ENCODE assay signal across 7 fruit fly cellular contexts in genomic region chr3L:17590455-17591216, dm6.
TF ChIP-seq lines count a peak whose summit lies in the region.

No protein-coding gene starts in this region.

- TF ChIP-seq CTCF in whole organism, embryonic (GFP tag; optimal IDR thresholded peaks at IDR 0.05; lab: Kevin White, UChicago) = no peak

TF ChIP-seq in Kc167, 6 proteins besides CTCF, POLR2A, EP300 and RAD21:
- TF ChIP-seq Sin3A (optimal IDR thresholded peaks at IDR 0.05; lab: Kevin White, UChicago) (no peak), insv (optimal IDR thresholded peaks at IDR 0.05; lab: Kevin White, UChicago) (peak; percentile 16), psq (optimal IDR thresholded peaks at IDR 0.05; lab: Kevin White, UChicago) (no peak)

TF ChIP-seq in whole organism, 6 proteins besides CTCF, POLR2A, EP300 and RAD21:
- TF ChIP-seq Dll (optimal IDR thresholded peaks at IDR 0.05; lab: Kevin White, UChicago) (peak; percentile 99), usp (GFP tag; optimal IDR thresholded peaks at IDR 0.05; lab: Kevin White, UChicago) (no peak), pan (optimal IDR thresholded peaks at IDR 0.05; lab: Kevin White, UChicago) (no peak), psq (optimal IDR thresholded peaks at IDR 0.05; lab: Kevin White, UChicago) (no peak), EcR (GFP tag; optimal IDR thresholded peaks at IDR 0.05; lab: Kevin White, UChicago) (peak in 1 of 2 experiments; percentile 95)

TF ChIP-seq in whole organism, adult, 20 proteins besides CTCF, POLR2A, EP300 and RAD21:
- peak; percentile 32 for TF ChIP-seq CG11617 (GFP tag; optimal IDR thresholded peaks at IDR 0.05; lab: Kevin White, UChicago)
- TF ChIP-seq tj (GFP tag; optimal IDR thresholded peaks at IDR 0.05; lab: Kevin White, UChicago) = peak; percentile 70
- TF ChIP-seq cic (GFP tag; optimal IDR thresholded peaks at IDR 0.05; lab: Kevin White, UChicago) = peak; percentile 77
- no peak for TF ChIP-seq toe (GFP tag; optimal IDR thresholded peaks at IDR 0.05; lab: Kevin White, UChicago)
- TF ChIP-seq Clk (GFP tag; optimal IDR thresholded peaks at IDR 0.05; lab: Kevin White, UChicago) = peak; percentile 74
- peak; percentile 47 for TF ChIP-seq Mnt (GFP tag; optimal IDR thresholded peaks at IDR 0.05; lab: Kevin White, UChicago)
- peak; percentile 50 for TF ChIP-seq Crg-1 (GFP tag; optimal IDR thresholded peaks at IDR 0.05; lab: Kevin White, UChicago)
- peak; percentile 17 for TF ChIP-seq CG7045 (GFP tag; optimal IDR thresholded peaks at IDR 0.05; lab: Kevin White, UChicago)
- TF ChIP-seq CG1620 (GFP tag; optimal IDR thresholded peaks at IDR 0.05; lab: Kevin White, UChicago) = no peak
- no peak for TF ChIP-seq bab1 (GFP tag; optimal IDR thresholded peaks at IDR 0.05; lab: Kevin White, UChicago)
- peak; percentile 17 for TF ChIP-seq ovo (GFP tag; optimal IDR thresholded peaks at IDR 0.05; lab: Kevin White, UChicago)
- TF ChIP-seq pad (GFP tag; optimal IDR thresholded peaks at IDR 0.05; lab: Kevin White, UChicago) = peak; percentile 60
- TF ChIP-seq CG12768 (GFP tag; optimal IDR thresholded peaks at IDR 0.05; lab: Kevin White, UChicago) = peak; percentile 59

TF ChIP-seq in whole organism, embryonic, 481 proteins besides CTCF, POLR2A, EP300 and RAD21 (continues in another document):
- TF ChIP-seq CG15011 (GFP tag; optimal IDR thresholded peaks at IDR 0.05; lab: Kevin White, UChicago) (no peak), sr (GFP tag; IDR thresholded peaks at IDR 0.05; lab: Robert Waterston, UW) (peak; percentile 21; the same call in 1 of the 3 replicates), chinmo (GFP tag; IDR thresholded peaks at IDR 0.05; lab: Robert Waterston, UW; ENCODE audit: partially characterized antibody) (peak; percentile 93), hb (GFP tag; IDR thresholded peaks at IDR 0.05; lab: Robert Waterston, UW; ENCODE audit: partially characterized antibody) (no peak), Trl (optimal IDR thresholded peaks at IDR 0.05; lab: Kevin White, UChicago) (peak; percentile 86 to 98), Trl (GFP tag; optimal IDR thresholded peaks at IDR 0.05; lab: Kevin White, UChicago) (no peak), Dll (GFP tag; IDR thresholded peaks at IDR 0.05; lab: Robert Waterston, UW; ENCODE audit: partially characterized antibody) (peak; percentile 46; the same call in 1 of the 4 replicates), pum (GFP tag; optimal IDR thresholded peaks at IDR 0.05; lab: Kevin White, UChicago) (no peak), Nf-YC (tag; optimal IDR thresholded peaks at IDR 0.05; lab: Kevin White, UChicago) (no peak), lola (GFP tag; optimal IDR thresholded peaks at IDR 0.05; lab: Kevin White, UChicago) (no peak), CG15514 (GFP tag; optimal IDR thresholded peaks at IDR 0.05; lab: Kevin White, UChicago) (no peak), CG11093 (GFP tag; IDR thresholded peaks at IDR 0.05; lab: Robert Waterston, UW) (no peak), jigr1 (GFP tag; IDR thresholded peaks at IDR 0.05; lab: Robert Waterston, UW) (no peak), CG11504 (tag; optimal IDR thresholded peaks at IDR 0.05; lab: Kevin White, UChicago) (peak; percentile 35), tx (GFP tag; optimal IDR thresholded peaks at IDR 0.05; lab: Kevin White, UChicago) (no peak), CG30403 (GFP tag; optimal IDR thresholded peaks at IDR 0.05; lab: Kevin White, UChicago) (no peak), CG7963 (GFP tag; IDR thresholded peaks at IDR 0.05; lab: Robert Waterston, UW; ENCODE audit: partially characterized antibody) (0 out of 3 replicates have a peak, but pooled peaks have one; percentile 21)

TF ChIP-seq in whole organism, prepupa, 60 proteins besides CTCF, POLR2A, EP300 and RAD21 (continues in another document):
- TF ChIP-seq fd85E (GFP tag; optimal IDR thresholded peaks at IDR 0.05; lab: Kevin White, UChicago) = peak; percentile 8
- peak; percentile 79 for TF ChIP-seq Blimp-1 (GFP tag; optimal IDR thresholded peaks at IDR 0.05; lab: Kevin White, UChicago)
- TF ChIP-seq CG31627 (GFP tag; optimal IDR thresholded peaks at IDR 0.05; lab: Kevin White, UChicago) = no peak
- TF ChIP-seq CG8632 (GFP tag; optimal IDR thresholded peaks at IDR 0.05; lab: Kevin White, UChicago) = no peak
- no peak for TF ChIP-seq CG32006 (GFP tag; optimal IDR thresholded peaks at IDR 0.05; lab: Kevin White, UChicago)
- TF ChIP-seq CG6163 (GFP tag; IDR thresholded peaks at IDR 0.05; lab: Robert Waterston, UW) = peak; percentile 67
- no peak for TF ChIP-seq esn (GFP tag; optimal IDR thresholded peaks at IDR 0.05; lab: Kevin White, UChicago)
- peak; percentile 54 for TF ChIP-seq eg (GFP tag; IDR thresholded peaks at IDR 0.05; lab: Robert Waterston, UW)
- no peak for TF ChIP-seq Sox102F (GFP tag; optimal IDR thresholded peaks at IDR 0.05; lab: Kevin White, UChicago)
- no peak for TF ChIP-seq CG3032 (tag; optimal IDR thresholded peaks at IDR 0.05; lab: Kevin White, UChicago)
- no peak for TF ChIP-seq CG3919 (GFP tag; optimal IDR thresholded peaks at IDR 0.05; lab: Kevin White, UChicago)
- peak in 1 of 2 experiments; percentile 11 for TF ChIP-seq salr (GFP tag; optimal IDR thresholded peaks at IDR 0.05; lab: Kevin White, UChicago)
- TF ChIP-seq Sox15 (GFP tag; optimal IDR thresholded peaks at IDR 0.05; lab: Kevin White, UChicago) = no peak
- TF ChIP-seq acj6 (GFP tag; optimal IDR thresholded peaks at IDR 0.05; lab: Kevin White, UChicago) = no peak
- peak; percentile 65 for TF ChIP-seq fkh (GFP tag; optimal IDR thresholded peaks at IDR 0.05; lab: Kevin White, UChicago)
- peak; percentile 39 for TF ChIP-seq Eip93F (GFP tag; optimal IDR thresholded peaks at IDR 0.05; lab: Kevin White, UChicago)
- peak; percentile 78 for TF ChIP-seq dsx (GFP tag; optimal IDR thresholded peaks at IDR 0.05; lab: Kevin White, UChicago; ENCODE audit: poor library complexity, severe bottlenecking)
- peak; percentile 8 for TF ChIP-seq dac (GFP tag; optimal IDR thresholded peaks at IDR 0.05; lab: Kevin White, UChicago)
- peak; percentile 71 for TF ChIP-seq vri (GFP tag; optimal IDR thresholded peaks at IDR 0.05; lab: Kevin White, UChicago)

TF ChIP-seq in whole organism, pupa, 21 proteins besides CTCF, POLR2A, EP300 and RAD21:
- TF ChIP-seq CG8159 (tag; optimal IDR thresholded peaks at IDR 0.05; lab: Kevin White, UChicago) (no peak), CG12605 (GFP tag; IDR thresholded peaks at IDR 0.05; lab: Robert Waterston, UW) (peak; percentile 15; the same call in 1 of the 2 replicates), gl (tag; optimal IDR thresholded peaks at IDR 0.05; lab: Kevin White, UChicago) (no peak), CG4496 (GFP tag; IDR thresholded peaks at IDR 0.05; lab: Robert Waterston, UW) (peak; percentile 68; the same call in 2 of the 3 replicates), CG8301 (tag; optimal IDR thresholded peaks at IDR 0.05; lab: Kevin White, UChicago) (no peak), Snoo (tag; optimal IDR thresholded peaks at IDR 0.05; lab: Kevin White, UChicago) (peak; percentile 23), EcR (GFP tag; optimal IDR thresholded peaks at IDR 0.05; lab: Kevin White, UChicago) (peak; percentile 100), fd96Ca (GFP tag; IDR thresholded peaks at IDR 0.05; lab: Robert Waterston, UW) (peak; percentile 54; the same call in 1 of the 3 replicates), CG32121 (GFP tag; IDR thresholded peaks at IDR 0.05; lab: Robert Waterston, UW) (peak; percentile 66; the same call in 1 of the 2 replicates), CG13204 (GFP tag; optimal IDR thresholded peaks at IDR 0.05; lab: Kevin White, UChicago) (peak; percentile 97), Ets98B (GFP tag; IDR thresholded peaks at IDR 0.05; lab: Robert Waterston, UW) (peak; percentile 70; the same call in 1 of the 2 replicates)
TF ChIP-seq in whole organism, pupa: peak in this region for 8.

TF ChIP-seq in whole organism, wandering third instar larva, 38 proteins besides CTCF, POLR2A, EP300 and RAD21 (continues in another document):
- peak; percentile 9 for TF ChIP-seq CG9705 (GFP tag; optimal IDR thresholded peaks at IDR 0.05; lab: Kevin White, UChicago)
- TF ChIP-seq Dif (GFP tag; optimal IDR thresholded peaks at IDR 0.05; lab: Kevin White, UChicago; ENCODE audit: partially characterized antibody) = peak; percentile 99
- TF ChIP-seq jim (GFP tag; optimal IDR thresholded peaks at IDR 0.05; lab: Kevin White, UChicago) = no peak
- peak; percentile 66 for TF ChIP-seq br (GFP tag; optimal IDR thresholded peaks at IDR 0.05; lab: Kevin White, UChicago)
- TF ChIP-seq Hr83 (GFP tag; optimal IDR thresholded peaks at IDR 0.05; lab: Kevin White, UChicago; ENCODE audit: poor library complexity, severe bottlenecking) = peak; percentile 95
- no peak for TF ChIP-seq Abd-B (GFP tag; optimal IDR thresholded peaks at IDR 0.05; lab: Kevin White, UChicago)
- no peak for TF ChIP-seq GATAd (GFP tag; optimal IDR thresholded peaks at IDR 0.05; lab: Kevin White, UChicago)
- TF ChIP-seq woc (GFP tag; optimal IDR thresholded peaks at IDR 0.05; lab: Kevin White, UChicago) = no peak
- TF ChIP-seq Mio (GFP tag; optimal IDR thresholded peaks at IDR 0.05; lab: Kevin White, UChicago) = no peak
- peak; percentile 89 for TF ChIP-seq fru (GFP tag; optimal IDR thresholded peaks at IDR 0.05; lab: Kevin White, UChicago)
- no peak for TF ChIP-seq sage (GFP tag; optimal IDR thresholded peaks at IDR 0.05; lab: Kevin White, UChicago)
- peak; percentile 25 for TF ChIP-seq rgr (GFP tag; optimal IDR thresholded peaks at IDR 0.05; lab: Kevin White, UChicago)
- no peak for TF ChIP-seq Hr78 (GFP tag; optimal IDR thresholded peaks at IDR 0.05; lab: Kevin White, UChicago)
- peak; percentile 76 for TF ChIP-seq psq (GFP tag; optimal IDR thresholded peaks at IDR 0.05; lab: Kevin White, UChicago)
- TF ChIP-seq usp (GFP tag; optimal IDR thresholded peaks at IDR 0.05; lab: Kevin White, UChicago) = no peak
- TF ChIP-seq Rel (GFP tag; optimal IDR thresholded peaks at IDR 0.05; lab: Kevin White, UChicago) = peak; percentile 85
- TF ChIP-seq Rel (tag; optimal IDR thresholded peaks at IDR 0.05; lab: Kevin White, UChicago) = peak; percentile 68
- TF ChIP-seq CG32264 (GFP tag; optimal IDR thresholded peaks at IDR 0.05; lab: Kevin White, UChicago) = no peak
- TF ChIP-seq h (GFP tag; optimal IDR thresholded peaks at IDR 0.05; lab: Kevin White, UChicago) = peak; percentile 89
- peak; percentile 26 to 45 for TF ChIP-seq foxo (GFP tag; optimal IDR thresholded peaks at IDR 0.05; lab: Kevin White, UChicago)
- peak; percentile 87 for TF ChIP-seq Vsx2 (GFP tag; optimal IDR thresholded peaks at IDR 0.05; lab: Kevin White, UChicago; ENCODE audit: partially characterized antibody)
- no peak for TF ChIP-seq Dfd (GFP tag; optimal IDR thresholded peaks at IDR 0.05; lab: Kevin White, UChicago)
- peak; percentile 72 for TF ChIP-seq Jra (GFP tag; optimal IDR thresholded peaks at IDR 0.05; lab: Kevin White, UChicago)
- peak; percentile 38 for TF ChIP-seq OdsH (GFP tag; optimal IDR thresholded peaks at IDR 0.05; lab: Kevin White, UChicago)
- no peak for TF ChIP-seq CrebA (GFP tag; optimal IDR thresholded peaks at IDR 0.05; lab: Kevin White, UChicago; ENCODE audit: borderline replicate concordance)
- TF ChIP-seq sv (GFP tag; optimal IDR thresholded peaks at IDR 0.05; lab: Kevin White, UChicago) = no peak
- peak; percentile 16 for TF ChIP-seq Hnf4 (GFP tag; optimal IDR thresholded peaks at IDR 0.05; lab: Kevin White, UChicago)
- TF ChIP-seq tai (GFP tag; optimal IDR thresholded peaks at IDR 0.05; lab: Kevin White, UChicago) = peak; percentile 82
